Worm (Caenorhabditis elegans): ENCODE measurements around the gene C05C12.4.
"Not testable (repeated sequence)": the region's sequence is repeated elsewhere in the genome, so short reads cannot be mapped to it uniquely, and the experiment has no call there.

C05C12.4 gene

DNA sequence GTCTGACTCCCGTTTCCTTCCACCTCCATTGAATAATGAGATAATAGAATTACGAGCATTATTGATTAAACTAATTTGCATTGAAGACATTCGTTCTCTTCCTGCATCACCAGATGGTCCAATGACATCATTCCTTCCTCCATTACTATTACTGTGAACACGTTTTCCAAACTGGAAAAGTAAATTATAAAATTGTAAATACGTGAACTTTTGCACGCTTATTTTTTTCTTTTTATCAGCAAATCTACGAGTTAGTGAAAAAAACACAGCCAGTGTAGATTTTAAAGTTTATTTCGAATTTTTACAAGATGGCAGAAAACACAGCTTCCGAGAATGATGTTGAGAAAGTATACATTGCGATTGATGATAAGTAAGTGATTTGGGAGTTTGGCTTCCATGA lies 5.8 kb upstream of the C05C12.4 start, which contains the start of gene C05C12.1:
TSS of gene C05C12.1 (plus strand) at position 301 of the 400 bp plus-strand sequence.
- TF ChIP-seq ztf-22 (GFP tag; optimal IDR thresholded peaks at IDR 0.05); hlh-12 (tag; optimal IDR thresholded peaks at IDR 0.05); F33H1.4 (GFP tag; IDR thresholded peaks at IDR 0.05): not testable (repeated sequence)

ce11 chrIV:11247434-11247833 lies 447 bp downstream of the C05C12.4 start:
- TF ChIP-seq Y67H2A.10 (GFP tag; conservative IDR thresholded peaks at IDR 0.05) (no peak), lin-54 (GFP tag; optimal IDR thresholded peaks at IDR 0.05) (no peak)

DNA sequence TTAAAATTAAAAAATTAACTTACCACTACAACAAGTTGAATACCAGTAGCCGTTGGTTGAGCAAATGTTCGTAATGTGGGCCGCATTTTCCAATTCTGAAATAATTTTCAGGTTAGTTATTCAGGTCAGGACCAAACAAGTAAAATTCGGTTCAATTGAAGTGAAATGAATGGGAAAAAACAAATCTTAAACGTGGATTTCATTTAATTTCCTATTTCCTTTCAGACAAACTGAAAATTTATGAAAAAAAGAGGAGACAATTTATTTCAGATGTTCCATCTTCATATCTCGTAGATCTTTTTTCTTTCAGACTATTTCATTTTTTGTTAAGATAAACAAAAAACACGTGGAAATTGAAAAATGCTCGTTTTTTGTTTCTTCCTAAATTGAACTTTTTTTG lies 6.5 kb downstream of the C05C12.4 start, which contains the start of gene C05C12.6:
TSS of gene C05C12.6 (minus strand) at position 101 of the 400 bp plus-strand sequence.
- TF ChIP-seq nhr-90 (tag; optimal IDR thresholded peaks at IDR 0.05), result no peak
- TF ChIP-seq atf-7 (tag; optimal IDR thresholded peaks at IDR 0.05), result no peak
- TF ChIP-seq let-607 (tag; optimal IDR thresholded peaks at IDR 0.05), result no peak
- no peak for TF ChIP-seq lag-1 (GFP tag; IDR thresholded peaks at IDR 0.05)
- no peak for TF ChIP-seq Y67H2A.10 (GFP tag; conservative IDR thresholded peaks at IDR 0.05)
- no peak for TF ChIP-seq gei-17 (GFP tag; optimal IDR thresholded peaks at IDR 0.05)
- TF ChIP-seq ccch-3 (GFP tag; optimal IDR thresholded peaks at IDR 0.05), result no peak

ce11 chrIV:11235755-11236154 lies 12.1 kb downstream of the C05C12.4 start:
- no peak for TF ChIP-seq ztf-18 (tag; optimal IDR thresholded peaks at IDR 0.05)
- TF ChIP-seq ztf-26 (tag; optimal IDR thresholded peaks at IDR 0.05), result no peak
- TF ChIP-seq B0261.1 (tag; optimal IDR thresholded peaks at IDR 0.05), result no peak
- no peak for TF ChIP-seq F52B5.7 (tag; optimal IDR thresholded peaks at IDR 0.05)
- no peak for TF ChIP-seq pha-4 (tag; optimal IDR thresholded peaks at IDR 0.05)
- no peak for TF ChIP-seq ztf-6 (GFP tag; IDR thresholded peaks at IDR 0.05)
- no peak for TF ChIP-seq zim-3 (tag; optimal IDR thresholded peaks at IDR 0.05)
- no peak for TF ChIP-seq let-607 (tag; optimal IDR thresholded peaks at IDR 0.05)
- no peak for TF ChIP-seq nfyb-1 (GFP tag; IDR thresholded peaks at IDR 0.05)
- TF ChIP-seq ets-4 (GFP tag; optimal IDR thresholded peaks at IDR 0.05), result no peak
- TF ChIP-seq ztf-22 (GFP tag; optimal IDR thresholded peaks at IDR 0.05), result no peak
- TF ChIP-seq ceh-100 (GFP tag; IDR thresholded peaks at IDR 0.05), result no peak
- TF ChIP-seq akir-1 (GFP tag; optimal IDR thresholded peaks at IDR 0.05), result no peak

DNA sequence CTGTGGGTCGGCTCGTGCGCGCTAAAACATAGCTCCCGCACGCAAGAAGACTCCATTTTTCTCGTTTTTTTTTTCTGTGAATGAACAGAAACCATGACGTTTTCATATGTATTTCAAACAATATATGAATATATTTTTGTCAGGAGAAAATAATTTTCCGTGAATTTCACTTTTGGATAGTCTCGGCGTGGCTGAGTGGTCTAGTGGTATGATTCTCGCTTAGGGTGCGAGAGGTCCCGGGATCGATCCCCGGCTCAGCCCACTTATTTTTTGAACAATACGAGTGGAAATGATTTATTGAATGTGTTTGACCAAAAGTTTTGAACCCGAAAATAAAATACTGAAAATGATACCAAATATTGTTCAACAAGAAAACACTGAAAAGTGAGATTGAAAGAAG lies 16.5 kb downstream of the C05C12.4 start:
- no peak for TF ChIP-seq ceh-100 (GFP tag; IDR thresholded peaks at IDR 0.05)
- no peak for TF ChIP-seq ceh-58 (GFP tag; IDR thresholded peaks at IDR 0.05)
- TF ChIP-seq tbp1 (GFP tag; optimal IDR thresholded peaks at IDR 0.05), result peak; percentile 79
- TF ChIP-seq egl-18 (GFP tag; IDR thresholded peaks at IDR 0.05), result no peak
- TF ChIP-seq ztf-6 (GFP tag; IDR thresholded peaks at IDR 0.05), result no peak
- TF ChIP-seq madf-3 (GFP tag; IDR thresholded peaks at IDR 0.05), result no peak
- no peak for TF ChIP-seq B0035.1 (tag; optimal IDR thresholded peaks at IDR 0.05)
- no peak for TF ChIP-seq lin-35 (GFP tag; optimal IDR thresholded peaks at IDR 0.05)
- TF ChIP-seq rpc-1 (optimal IDR thresholded peaks at IDR 0.05), result peak; percentile 11
- peak; percentile 69 for TF ChIP-seq rpc-1 (tag; optimal IDR thresholded peaks at IDR 0.05)
- peak; percentile 13 for TF ChIP-seq B0261.1 (tag; optimal IDR thresholded peaks at IDR 0.05)
- TF ChIP-seq D2030.7 (GFP tag; IDR thresholded peaks at IDR 0.05), result 0 out of 2 replicates have a peak, but pooled peaks have one; percentile 9
- TF ChIP-seq dpl-1 (GFP tag; optimal IDR thresholded peaks at IDR 0.05), result no peak
- no peak for TF ChIP-seq nfya-2 (GFP tag; IDR thresholded peaks at IDR 0.05)
- TF ChIP-seq egl-44 (GFP tag; IDR thresholded peaks at IDR 0.05), result no peak
- TF ChIP-seq lsl-1 (GFP tag; optimal IDR thresholded peaks at IDR 0.05), result no peak
- no peak for TF ChIP-seq ceh-79 (tag; optimal IDR thresholded peaks at IDR 0.05)
- no peak for TF ChIP-seq Y53F4B.3 (GFP tag; IDR thresholded peaks at IDR 0.05)
- no peak for TF ChIP-seq snpc-1.3 (tag; optimal IDR thresholded peaks at IDR 0.05; ENCODE audit: insufficient read depth)
- no peak for TF ChIP-seq pbrm-1 (GFP tag; IDR thresholded peaks at IDR 0.05)
- TF ChIP-seq Y53G8AR.9 (GFP tag; conservative IDR thresholded peaks at IDR 0.05), result no peak
- no peak for TF ChIP-seq F39B2.1 (GFP tag; IDR thresholded peaks at IDR 0.05)
- no peak for TF ChIP-seq F57A8.1 (GFP tag; optimal IDR thresholded peaks at IDR 0.05)
- TF ChIP-seq attf-6 (GFP tag; IDR thresholded peaks at IDR 0.05), result no peak
